Fruit fly (Drosophila melanogaster): ENCODE results near the gene mei-217.

dm6 chrX:17093431-17093830 lies 49.4 kb downstream of the mei-217 start:
- TF ChIP-seq EcR (GFP tag; optimal IDR thresholded peaks at IDR 0.05) (no peak), psq (optimal IDR thresholded peaks at IDR 0.05) (no peak)

Measured in whole organism.